Worm (Caenorhabditis elegans) whole organism, L1 larva: ENCODE measurements around the gene algn-5.

Experiments
- aly-2 ChIP-seq: fragments of 150-350 bp; optimal IDR thresholded peaks from 2 replicates; lab custom pipeline; 2014; ENCODE audit warnings: missing biosample characterization, missing genetic modification characterization
- ceh-8 ChIP-seq: fragments of 200-800 bp; sonication (Bioruptor generic); optimal IDR thresholded peaks from 2 replicates; lab custom pipeline; 2018; ENCODE audit warnings: mild to moderate bottlenecking, missing genetic modification characterization, moderate library complexity, missing compliant biosample characterization
- fkh-10 ChIP-seq: sonication (generic microtip); optimal IDR thresholded peaks from 2 replicates; lab custom pipeline; 2017; ENCODE audit warnings: missing biosample characterization, missing genetic modification reagents, missing genetic modification characterization
- hpl-2 ChIP-seq: fragments of 150-350 bp; optimal IDR thresholded peaks from 2 replicates; lab custom pipeline; 2014; ENCODE audit warnings: missing biosample characterization, missing genetic modification reagents, missing genetic modification characterization
- lin-35 ChIP-seq, 2 experiments: fragments of 150-350 bp; optimal IDR thresholded peaks; 2 replicates each; lab custom pipeline; 2014; ENCODE audit warnings: missing biosample characterization in 2 of 2, missing genetic modification characterization in 2 of 2, missing genetic modification reagents in 2 of 2
- lsy-2 ChIP-seq, 2 experiments: fragments of 150-350 bp; optimal IDR thresholded peaks; 2 replicates each; lab custom pipeline; 2014; ENCODE audit warnings: missing biosample characterization in 2 of 2, missing genetic modification characterization in 2 of 2
- mdl-1 ChIP-seq, 2 experiments: fragments of 150-350 bp; optimal IDR thresholded peaks; 2 replicates each; lab custom pipeline; 2014 to 2017; ENCODE audit warnings: missing biosample characterization in 2 of 2, missing genetic modification characterization in 2 of 2, inconsistent platforms in 1 of 2
- nhr-11 ChIP-seq: fragments of 150-350 bp; optimal IDR thresholded peaks from 2 replicates; lab custom pipeline; 2014; ENCODE audit warnings: missing biosample characterization, missing genetic modification characterization
- nhr-237 ChIP-seq: fragments of 150-350 bp; optimal IDR thresholded peaks from 2 replicates; lab custom pipeline; 2014; ENCODE audit warnings: missing biosample characterization, missing genetic modification characterization
- unc-86 ChIP-seq: sonication (generic microtip); optimal IDR thresholded peaks from 2 replicates; lab custom pipeline; 2016; ENCODE audit warnings: missing genetic modification characterization, missing compliant biosample characterization
- ztf-11 ChIP-seq, 2 experiments: sonication (generic microtip); optimal IDR thresholded peaks; 2 replicates each; lab custom pipeline; 2016 to 2017; ENCODE audit warnings: missing genetic modification characterization in 2 of 2, missing biosample characterization in 1 of 2, missing compliant biosample characterization in 1 of 2
- ztf-4 ChIP-seq: fragments of 150-350 bp; optimal IDR thresholded peaks from 2 replicates; lab custom pipeline; 2014; ENCODE audit warnings: missing biosample characterization, missing genetic modification characterization

DNA sequence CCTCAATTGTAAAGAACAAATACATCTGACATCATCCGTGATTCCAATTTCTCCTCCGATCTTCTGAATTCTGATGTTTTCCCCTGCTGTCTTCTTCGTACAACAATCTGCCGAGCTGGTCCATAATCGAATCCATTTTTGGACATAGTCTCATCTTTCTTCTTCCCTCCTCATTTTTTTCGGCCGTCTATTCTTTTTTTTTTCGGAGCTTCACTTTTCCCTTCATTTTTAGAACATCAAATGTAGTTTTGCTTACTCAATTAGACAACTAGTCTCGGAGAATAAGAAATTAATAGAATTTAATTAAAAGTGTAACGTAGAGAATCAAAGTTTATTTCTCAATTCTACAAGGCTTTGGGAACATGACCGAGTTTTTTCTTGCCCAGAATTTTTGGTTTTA, 16.1 kb downstream of the algn-5 start:
- TF ChIP-seq aly-2 (tag; lab: Kevin White, UChicago) (no peak), fkh-10 (GFP tag; lab: Kevin White, UChicago) (peak; percentile 49), lsy-2 (tag; optimal IDR thresholded peaks at IDR 0.05; lab: Kevin White, UChicago) (no peak), ztf-11 (tag; optimal IDR thresholded peaks at IDR 0.05; lab: Kevin White, UChicago) (no peak), nhr-11 (tag; lab: Kevin White, UChicago) (no peak), ztf-4 (no peak), nhr-237 (tag; lab: Kevin White, UChicago) (no peak), mdl-1 (tag; optimal IDR thresholded peaks at IDR 0.05; lab: Kevin White, UChicago) (no peak), hpl-2 (GFP tag; lab: Kevin White, UChicago) (no peak), ceh-8 (GFP tag; lab: Kevin White, UChicago) (no peak), unc-86 (tag; lab: Kevin White, UChicago) (no peak), lin-35 (GFP tag; optimal IDR thresholded peaks at IDR 0.05; lab: Kevin White, UChicago) (no peak)
